Worm (Caenorhabditis elegans) whole organism, late embryonic: ENCODE results near the gene F16B3.2.

Source experiments
- C08G9.2 ChIP-seq: sonication (generic microtip); optimal IDR thresholded peaks from 2 replicates; lab custom pipeline; 2016; ENCODE audit warnings: mild to moderate bottlenecking, missing genetic modification characterization, moderate library complexity, missing compliant biosample characterization
- C38D4.7 ChIP-seq: fragments of 200-800 bp; sonication (Bioruptor generic); optimal IDR thresholded peaks from 2 replicates; lab custom pipeline; 2018; ENCODE audit warnings: mild to moderate bottlenecking, missing genetic modification characterization, moderate library complexity, missing compliant biosample characterization
- ama-1 ChIP-seq: fragments of 150-350 bp; optimal IDR thresholded peaks from 2 replicates; lab custom pipeline; 2014
- ceh-14 ChIP-seq: sonication (generic microtip); optimal IDR thresholded peaks from 2 replicates; lab custom pipeline; 2016; ENCODE audit warnings: missing genotype, missing genetic modification characterization, missing compliant biosample characterization
- ceh-18 ChIP-seq: sonication (generic microtip); optimal IDR thresholded peaks from 2 replicates; lab custom pipeline; 2016; ENCODE audit warnings: missing genetic modification characterization, missing compliant biosample characterization
- ceh-34 ChIP-seq: sonication (generic microtip); optimal IDR thresholded peaks from 2 replicates; lab custom pipeline; 2016; ENCODE audit warnings: mild to moderate bottlenecking, missing genetic modification characterization, missing compliant biosample characterization
- elt-2 ChIP-seq: sonication (generic microtip); optimal IDR thresholded peaks from 2 replicates; lab custom pipeline; 2016; ENCODE audit warnings: missing genetic modification reagents, missing genetic modification characterization, missing compliant biosample characterization
- gmeb-2 ChIP-seq: sonication (generic microtip); optimal IDR thresholded peaks from 2 replicates; lab custom pipeline; 2016; ENCODE audit warnings: missing genetic modification characterization, inconsistent platforms, missing compliant biosample characterization
- pqm-1 ChIP-seq: sonication (generic microtip); optimal IDR thresholded peaks from 2 replicates; lab custom pipeline; 2016; ENCODE audit warnings: missing genetic modification characterization, missing compliant biosample characterization
- tbx-2 ChIP-seq: sonication (generic microtip); optimal IDR thresholded peaks from 2 replicates; lab custom pipeline; 2016; ENCODE audit warnings: missing genetic modification characterization, missing compliant biosample characterization

DNA sequence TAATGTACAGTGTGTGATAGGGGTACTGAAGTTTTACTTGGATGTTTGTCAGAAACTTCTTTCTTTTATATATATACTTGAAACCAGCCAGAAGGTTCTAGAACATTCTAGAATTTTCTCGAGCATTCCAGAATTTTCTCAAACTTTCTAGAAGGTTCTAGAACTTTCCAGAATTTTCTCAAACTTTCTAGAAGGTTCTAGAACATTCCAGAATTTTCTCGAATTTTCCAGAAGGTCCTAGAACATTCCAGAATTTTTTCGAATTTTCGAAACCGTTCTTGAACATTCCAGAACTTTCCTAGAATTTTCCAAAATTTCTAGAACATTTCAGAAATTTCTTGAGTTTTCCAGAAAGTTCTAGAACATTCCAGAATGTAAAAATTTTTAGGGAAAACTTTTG lies 40.4 kb downstream of the F16B3.2 start:
- TF ChIP-seq ama-1 (lab: Kevin White, UChicago) (no peak), ceh-34 (tag; lab: Kevin White, UChicago) (no peak), C08G9.2 (tag; lab: Kevin White, UChicago) (no peak), tbx-2 (tag; lab: Kevin White, UChicago) (no peak), gmeb-2 (tag; lab: Kevin White, UChicago) (no peak), C38D4.7 (GFP tag; lab: Kevin White, UChicago) (no peak), ceh-18 (tag; lab: Kevin White, UChicago) (no peak), pqm-1 (tag; lab: Kevin White, UChicago) (no peak), elt-2 (tag; lab: Kevin White, UChicago) (no peak), ceh-14 (no peak)
